Worm (Caenorhabditis elegans) whole organism, L4 larva: ENCODE results near the gene Y22D7AL.7.

Experiments
- D1046.2 ChIP-seq: fragments of 200-800 bp; sonication (Bioruptor generic); IDR thresholded peaks from 2 replicates; pipeline ENCODE4 v1.3.6; 2022; ENCODE audit warnings: missing genetic modification characterization, missing compliant biosample characterization
- F10B5.3 ChIP-seq: sonication (generic microtip); optimal IDR thresholded peaks from 2 replicates; lab custom pipeline; 2016; ENCODE audit warnings: mild to moderate bottlenecking, missing genetic modification characterization, missing compliant biosample characterization
- F37D6.2 ChIP-seq: sonication (generic microtip); optimal IDR thresholded peaks from 2 replicates; lab custom pipeline; 2016; ENCODE audit warnings: mild to moderate bottlenecking, missing genetic modification characterization, missing compliant biosample characterization
- F49E8.2 ChIP-seq: sonication (generic microtip); optimal IDR thresholded peaks from 2 replicates; lab custom pipeline; 2016; ENCODE audit warnings: missing compliant biosample characterization, mild to moderate bottlenecking, missing genetic modification characterization, borderline replicate concordance
- R02D3.7 ChIP-seq: fragments of 150-350 bp; sonication (generic microtip); optimal IDR thresholded peaks from 3 replicates; lab custom pipeline; 2014; ENCODE audit warnings: missing biosample characterization, missing genetic modification characterization
- T26A8.4 ChIP-seq: fragments of 200-800 bp; sonication (Bioruptor generic); IDR thresholded peaks from 2 replicates; pipeline ENCODE4 v1.3.6; 2022; ENCODE audit warnings: missing genetic modification characterization, missing compliant biosample characterization
- Y105C5A.15 ChIP-seq: fragments of 200-800 bp; sonication (Bioruptor generic); IDR thresholded peaks from 2 replicates; pipeline ENCODE4 v1.3.6; 2022; ENCODE audit warnings: missing genetic modification characterization, missing compliant biosample characterization
- ZK546.5 ChIP-seq, 2 experiments: sonication (generic microtip); optimal IDR thresholded peaks; 2 replicates each; lab custom pipeline; 2017; ENCODE audit warnings: missing biosample characterization in 2 of 2, missing genetic modification characterization in 2 of 2
- aha-1 ChIP-seq: fragments of 150-350 bp; peaks from one replicate; lab custom pipeline; 2014; ENCODE audit warnings: missing biosample characterization, missing genetic modification characterization
- attf-4 ChIP-seq: sonication (generic microtip); optimal IDR thresholded peaks from 3 replicates; lab custom pipeline; 2017; ENCODE audit warnings: missing biosample characterization, missing genetic modification characterization
- ceh-28 ChIP-seq: fragments of 150-350 bp; optimal IDR thresholded peaks from 2 replicates; lab custom pipeline; 2014; ENCODE audit warnings: missing biosample characterization, missing genetic modification reagents, missing genetic modification characterization
- ceh-32 ChIP-seq: sonication (generic microtip); optimal IDR thresholded peaks from 2 replicates; lab custom pipeline; 2016; ENCODE audit warnings: mild to moderate bottlenecking, missing genetic modification characterization, missing compliant biosample characterization; ENCODE audit not compliant: poor library complexity
- ceh-62 ChIP-seq: sonication (generic microtip); optimal IDR thresholded peaks from 2 replicates; lab custom pipeline; 2017; ENCODE audit warnings: missing biosample characterization, missing genetic modification characterization
- cey-2 ChIP-seq: sonication (generic microtip); optimal IDR thresholded peaks from 3 replicates; lab custom pipeline; 2017; ENCODE audit warnings: missing genetic modification characterization, mild to moderate bottlenecking, missing compliant biosample characterization, antibody characterized with exemption, borderline replicate concordance; ENCODE audit not compliant: insufficient read depth
- ctbp-1 ChIP-seq: fragments of 200-800 bp; sonication (Bioruptor generic); IDR thresholded peaks from 2 replicates; pipeline ENCODE4 v1.3.6; 2022; ENCODE audit warnings: missing genetic modification reagents, missing genetic modification characterization, missing compliant biosample characterization
- daf-16 ChIP-seq, 3 experiments: sonication (generic microtip); optimal IDR thresholded peaks; 2 replicates each; lab custom pipeline; 2016 to 2017; ENCODE audit warnings: missing genetic modification characterization in 3 of 3, missing genetic modification reagents in 3 of 3, mild to moderate bottlenecking in 2 of 3, missing compliant biosample characterization in 2 of 3, missing biosample characterization in 1 of 3, moderate library complexity in 1 of 3
- dmd-6 ChIP-seq: fragments of 200-800 bp; sonication (Bioruptor generic); IDR thresholded peaks from 2 replicates; pipeline ENCODE4 v1.3.6; 2022; ENCODE audit warnings: missing genetic modification reagents, missing genetic modification characterization, missing compliant biosample characterization
- dmd-8 ChIP-seq: fragments of 200-800 bp; sonication (Bioruptor generic); IDR thresholded peaks from 2 replicates; pipeline ENCODE4 v1.3.6; 2022; ENCODE audit warnings: missing genetic modification characterization, missing compliant biosample characterization
- dmd-9 ChIP-seq: fragments of 200-800 bp; sonication (Bioruptor generic); IDR thresholded peaks from 2 replicates; pipeline ENCODE4 v1.3.6; 2022; ENCODE audit warnings: missing genetic modification reagents, missing genetic modification characterization, missing compliant biosample characterization
- dpl-1 ChIP-seq: fragments of 150-350 bp; optimal IDR thresholded peaks from 2 replicates; lab custom pipeline; 2014; ENCODE audit warnings: missing biosample characterization, missing genetic modification reagents, missing genetic modification characterization
- egl-43 ChIP-seq: fragments of 200-800 bp; sonication (Bioruptor generic); IDR thresholded peaks from 2 replicates; pipeline ENCODE4 v1.3.6; 2022; ENCODE audit warnings: missing genetic modification reagents, missing genetic modification characterization, missing compliant biosample characterization
- fos-1 ChIP-seq: fragments of 150-350 bp; optimal IDR thresholded peaks from 2 replicates; lab custom pipeline; 2014; ENCODE audit warnings: missing biosample characterization, missing genetic modification characterization
- hlh-11 ChIP-seq: fragments of 200-800 bp; sonication (Bioruptor generic); optimal IDR thresholded peaks from 2 replicates; lab custom pipeline; 2018; ENCODE audit warnings: mild to moderate bottlenecking, missing genetic modification characterization, missing compliant biosample characterization
- lin-13 ChIP-seq: fragments of 150-350 bp; optimal IDR thresholded peaks from 2 replicates; lab custom pipeline; 2014; ENCODE audit warnings: missing biosample characterization, missing genetic modification reagents, missing genetic modification characterization
- lin-29 ChIP-seq: fragments of 200-800 bp; sonication (Bioruptor generic); IDR thresholded peaks from 2 replicates; pipeline ENCODE4 v1.3.6; 2022; ENCODE audit warnings: missing genetic modification reagents, missing genetic modification characterization, missing compliant biosample characterization
- lin-39 ChIP-seq: fragments of 150-350 bp; optimal IDR thresholded peaks from 2 replicates; lab custom pipeline; 2014; ENCODE audit warnings: missing biosample characterization, missing genetic modification reagents, missing genetic modification characterization
- lir-3 ChIP-seq: sonication (generic microtip); optimal IDR thresholded peaks from 2 replicates; lab custom pipeline; 2016; ENCODE audit warnings: mild to moderate bottlenecking, missing genetic modification characterization, missing compliant biosample characterization
- madf-5 ChIP-seq, 2 experiments: fragments of 200-800 bp; sonication (Bioruptor generic); IDR thresholded peaks; 2 replicates each; pipeline ENCODE4 v1.3.6; 2022; ENCODE audit warnings: missing compliant biosample characterization in 2 of 2, missing genetic modification characterization in 2 of 2
- madf-9 ChIP-seq: fragments of 200-800 bp; sonication (Bioruptor generic); conservative IDR thresholded peaks from 2 replicates; pipeline ENCODE4 v1.3.6; 2022; ENCODE audit warnings: missing genetic modification reagents, missing genetic modification characterization, missing compliant biosample characterization
- mdt-29 ChIP-seq: fragments of 200-800 bp; sonication (Bioruptor generic); IDR thresholded peaks from 2 replicates; pipeline ENCODE4 v1.3.6; 2022; ENCODE audit warnings: missing genetic modification reagents, missing genetic modification characterization, missing compliant biosample characterization
- mep-1 ChIP-seq: fragments of 150-350 bp; sonication (generic microtip); optimal IDR thresholded peaks from 3 replicates; lab custom pipeline; 2014; ENCODE audit warnings: missing biosample characterization, missing genetic modification characterization
- mes-2 ChIP-seq: sonication (generic microtip); optimal IDR thresholded peaks from 2 replicates; lab custom pipeline; 2016; ENCODE audit warnings: missing genotype, mild to moderate bottlenecking, missing genetic modification characterization, missing compliant biosample characterization; ENCODE audit not compliant: poor library complexity, severe bottlenecking
- mxl-2 ChIP-seq: fragments of 200-800 bp; sonication (Bioruptor generic); conservative IDR thresholded peaks from 2 replicates; pipeline ENCODE4 v1.3.6; 2022; ENCODE audit warnings: missing genetic modification reagents, missing genetic modification characterization, missing compliant biosample characterization
- nhr-111 ChIP-seq: fragments of 200-800 bp; sonication (Bioruptor generic); optimal IDR thresholded peaks from 2 replicates; lab custom pipeline; 2018; ENCODE audit warnings: mild to moderate bottlenecking, missing genetic modification characterization, missing compliant biosample characterization
- nhr-25 ChIP-seq: sonication (generic microtip); optimal IDR thresholded peaks from 2 replicates; lab custom pipeline; 2017; ENCODE audit warnings: missing genetic modification characterization, mild to moderate bottlenecking, missing compliant biosample characterization, antibody characterized with exemption, moderate library complexity, borderline replicate concordance; ENCODE audit not compliant: insufficient read depth
- nhr-6 ChIP-seq: fragments of 150-350 bp; optimal IDR thresholded peaks from 2 replicates; lab custom pipeline; 2014; ENCODE audit warnings: missing biosample characterization, missing genetic modification characterization
- pha-4 ChIP-seq, 2 experiments: fragments of 150-350 bp in 1 of 2; fragments of 200-800 bp in 1 of 2; sonication (Bioruptor generic) in 1 of 2; IDR thresholded peaks in 1 of 2; optimal IDR thresholded peaks in 1 of 2; 2 replicates each; pipeline versions ENCODE4 v1.3.6 to Lab custom; 2014 to 2022; ENCODE audit warnings: missing genetic modification characterization in 2 of 2, missing genetic modification reagents in 2 of 2, missing biosample characterization in 1 of 2, missing compliant biosample characterization in 1 of 2
- pqm-1 ChIP-seq: sonication (generic microtip); optimal IDR thresholded peaks from 2 replicates; lab custom pipeline; 2017; ENCODE audit warnings: missing biosample characterization, missing genetic modification characterization
- saeg-2 ChIP-seq: fragments of 200-800 bp; sonication (Bioruptor generic); IDR thresholded peaks from 2 replicates; pipeline ENCODE4 v1.3.6; 2022; ENCODE audit warnings: missing genetic modification reagents, missing genetic modification characterization, missing compliant biosample characterization
- sdz-12 ChIP-seq: fragments of 200-800 bp; sonication (Bioruptor generic); optimal IDR thresholded peaks from 2 replicates; lab custom pipeline; 2018; ENCODE audit warnings: mild to moderate bottlenecking, missing genetic modification characterization, missing compliant biosample characterization
- snpc-4 ChIP-seq: fragments of 150-350 bp; optimal IDR thresholded peaks from 2 replicates; lab custom pipeline; 2014; ENCODE audit warnings: missing biosample characterization, missing genetic modification characterization
- spr-3 ChIP-seq: fragments of 200-800 bp; sonication (Bioruptor generic); optimal IDR thresholded peaks from 2 replicates; lab custom pipeline; 2018; ENCODE audit warnings: mild to moderate bottlenecking, missing genetic modification characterization, missing compliant biosample characterization
- tra-1 ChIP-seq: fragments of 200-800 bp; sonication (Bioruptor generic); IDR thresholded peaks from 2 replicates; pipeline ENCODE4 v1.3.6; 2022; ENCODE audit warnings: missing genetic modification reagents, missing genetic modification characterization, missing compliant biosample characterization
- zag-1 ChIP-seq: fragments of 150-350 bp; optimal IDR thresholded peaks from 2 replicates; lab custom pipeline; 2014; ENCODE audit warnings: missing biosample characterization, missing genetic modification characterization
- zfp-3 ChIP-seq: fragments of 200-800 bp; sonication (Bioruptor generic); conservative IDR thresholded peaks from 2 replicates; pipeline ENCODE4 v1.3.6; 2022; ENCODE audit warnings: missing genetic modification reagents, missing genetic modification characterization, missing compliant biosample characterization
- zip-11 ChIP-seq: fragments of 200-800 bp; sonication (Bioruptor generic); IDR thresholded peaks from 2 replicates; pipeline ENCODE4 v1.3.6; 2022; ENCODE audit warnings: missing genetic modification characterization, missing compliant biosample characterization
- ztf-11 ChIP-seq: fragments of 150-350 bp; optimal IDR thresholded peaks from 2 replicates; lab custom pipeline; 2014; ENCODE audit warnings: missing biosample characterization, missing genetic modification characterization

The Y22D7AL.7 gene

DNA sequence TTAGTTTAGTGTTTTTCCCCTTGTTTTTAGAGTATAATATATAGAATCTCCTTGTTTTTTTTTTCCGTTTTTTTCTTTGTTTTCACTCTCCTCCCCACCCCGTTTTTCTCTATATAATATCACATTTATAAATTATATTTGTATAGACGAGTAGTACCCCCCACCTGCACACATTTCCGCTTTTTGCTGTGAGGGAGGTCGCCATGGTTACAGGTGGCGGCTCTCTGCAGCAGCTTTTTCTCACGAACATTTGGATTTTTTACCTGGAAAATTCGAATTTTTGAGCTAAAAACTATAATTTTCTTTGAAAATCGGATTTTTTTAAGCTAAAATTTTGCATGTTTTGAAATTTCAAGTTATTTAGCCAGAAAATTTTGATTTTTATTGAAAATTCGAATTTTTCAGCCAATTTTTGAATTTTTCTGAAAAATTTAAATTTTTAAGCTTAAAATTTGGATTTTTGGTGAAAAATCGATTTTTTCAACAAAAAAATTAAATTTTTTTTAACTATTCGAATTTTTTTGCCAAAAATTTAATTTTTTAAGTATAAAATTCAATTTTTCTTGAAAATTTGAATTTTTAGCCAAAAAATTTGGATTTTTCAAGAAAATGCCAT lies 49.2 kb downstream of the Y22D7AL.7 start (continued):
- 0 out of 2 replicates have a peak, but pooled peaks have one; percentile 47 for TF ChIP-seq dmd-9
- peak; percentile 73 for TF ChIP-seq pha-4 (GFP tag; IDR thresholded peaks at IDR 0.05; lab: Robert Waterston, UW)
- no peak for TF ChIP-seq pha-4 (tag; optimal IDR thresholded peaks at IDR 0.05; lab: Kevin White, UChicago)
- TF ChIP-seq F49E8.2 (tag; lab: Kevin White, UChicago): no peak
- TF ChIP-seq cey-2 (tag; lab: Kevin White, UChicago): no peak
- 0 out of 2 replicates have a peak, but pooled peaks have one; percentile 47 for TF ChIP-seq mdt-29 (GFP tag; lab: Robert Waterston, UW)
- no peak for TF ChIP-seq spr-3 (GFP tag; lab: Kevin White, UChicago)
- TF ChIP-seq egl-43 (GFP tag; lab: Robert Waterston, UW): peak; percentile 83
- TF ChIP-seq R02D3.7 (tag; lab: Kevin White, UChicago): no peak
- TF ChIP-seq madf-5 (GFP tag; IDR thresholded peaks at IDR 0.05; lab: Robert Waterston, UW): peak in 1 of 2 experiments; percentile 63; a peak in 1 of 4 replicates
- TF ChIP-seq dpl-1 (GFP tag; lab: Kevin White, UChicago): no peak
- TF ChIP-seq mep-1: peak; percentile 28
- TF ChIP-seq dmd-8 (GFP tag; lab: Robert Waterston, UW): 0 out of 2 replicates have a peak, but pooled peaks have one; percentile 15
- TF ChIP-seq nhr-25 (tag; lab: Kevin White, UChicago): no peak
- no peak for TF ChIP-seq mes-2
- peak; percentile 44 for TF ChIP-seq nhr-111 (GFP tag; lab: Kevin White, UChicago)
- no peak for TF ChIP-seq lin-29 (GFP tag; lab: Robert Waterston, UW)
- TF ChIP-seq snpc-4: no peak
- TF ChIP-seq ZK546.5 (tag; optimal IDR thresholded peaks at IDR 0.05; lab: Kevin White, UChicago): no peak
- no peak for TF ChIP-seq zag-1 (tag; lab: Kevin White, UChicago)
- TF ChIP-seq Y105C5A.15 (GFP tag; lab: Robert Waterston, UW): 0 out of 2 replicates have a peak, but pooled peaks have one; percentile 10
- TF ChIP-seq D1046.2 (GFP tag; lab: Robert Waterston, UW): peak; percentile 67; the same call in 1 of the 2 replicates
- TF ChIP-seq ceh-62 (tag; lab: Kevin White, UChicago): no peak
- peak; percentile 33 for TF ChIP-seq aha-1 (tag; lab: Kevin White, UChicago)

DNA sequence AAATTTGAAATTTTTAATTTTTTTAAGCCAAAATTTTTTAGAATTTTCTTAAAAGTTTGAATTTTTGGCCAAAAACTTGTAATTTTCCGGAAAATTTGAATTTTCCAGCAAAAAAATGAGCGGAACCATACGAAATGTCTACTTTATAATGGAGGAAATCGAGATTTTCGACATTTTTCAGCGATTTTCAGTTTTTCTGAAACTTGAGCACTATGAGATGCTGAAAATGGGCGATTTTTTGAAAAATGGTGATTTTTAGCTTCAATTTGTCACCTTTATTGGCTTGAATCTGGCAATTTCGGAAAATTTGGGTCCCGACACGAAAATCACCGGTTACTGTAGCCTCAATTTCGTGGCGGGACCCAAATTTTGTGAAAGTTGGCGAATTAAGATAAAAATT lies 50.0 kb downstream of the Y22D7AL.7 start, which contains the start of gene Y22D7AL.4:
Y22D7AL.4 (plus strand) TSS at position 109 of the 400 bp plus-strand sequence.
- TF ChIP-seq zfp-3 (GFP tag; lab: Robert Waterston, UW) (no peak), tra-1 (GFP tag; lab: Robert Waterston, UW) (no peak), fos-1 (tag; lab: Kevin White, UChicago) (no peak), lin-13 (no peak), saeg-2 (GFP tag; lab: Robert Waterston, UW) (no peak), nhr-111 (GFP tag; lab: Kevin White, UChicago) (no peak), T26A8.4 (GFP tag; lab: Robert Waterston, UW) (no peak), mdt-29 (GFP tag; lab: Robert Waterston, UW) (0 out of 2 replicates have a peak, but pooled peaks have one; percentile 27), lir-3 (tag; lab: Kevin White, UChicago) (no peak), nhr-25 (tag; lab: Kevin White, UChicago) (no peak), ceh-28 (tag; lab: Kevin White, UChicago) (no peak), nhr-6 (no peak), F37D6.2 (tag; lab: Kevin White, UChicago) (no peak), ztf-11 (tag; lab: Kevin White, UChicago) (no peak), sdz-12 (peak; percentile 6), mxl-2 (GFP tag; lab: Robert Waterston, UW) (no peak), F10B5.3 (tag; lab: Kevin White, UChicago) (no peak), lin-39 (tag; lab: Kevin White, UChicago) (no peak), madf-9 (GFP tag; lab: Robert Waterston, UW) (no peak), ceh-32 (tag; lab: Kevin White, UChicago) (no peak), daf-16 (GFP tag; optimal IDR thresholded peaks at IDR 0.05; lab: Kevin White, UChicago) (no peak), daf-16 (tag; optimal IDR thresholded peaks at IDR 0.05; lab: Kevin White, UChicago) (no peak), aha-1 (tag; lab: Kevin White, UChicago) (peak; percentile 2), hlh-11 (tag; lab: Kevin White, UChicago) (peak; percentile 10), ctbp-1 (no peak), pqm-1 (tag; lab: Kevin White, UChicago) (no peak), dmd-6 (GFP tag; lab: Robert Waterston, UW) (no peak), attf-4 (tag; lab: Kevin White, UChicago) (no peak), zip-11 (GFP tag; lab: Robert Waterston, UW) (no peak), snpc-4 (no peak)
